Worm (Caenorhabditis elegans) whole organism, L4 larva: Measurements from ENCODE around the gene wht-3.

Experiments used
- aly-2 ChIP-seq: sonication (generic microtip); optimal IDR thresholded peaks from 2 replicates; lab custom pipeline; 2018; ENCODE audit warnings: missing biosample characterization, missing genetic modification characterization
- ceh-82 ChIP-seq: sonication (generic microtip); optimal IDR thresholded peaks from 2 replicates; lab custom pipeline; 2017; ENCODE audit warnings: missing biosample characterization, missing genetic modification characterization
- sdz-12 ChIP-seq: fragments of 200-800 bp; sonication (Bioruptor generic); optimal IDR thresholded peaks from 2 replicates; lab custom pipeline; 2018; ENCODE audit warnings: mild to moderate bottlenecking, missing genetic modification characterization, missing compliant biosample characterization
- unc-130 ChIP-seq: sonication (generic microtip); optimal IDR thresholded peaks from 2 replicates; lab custom pipeline; 2016; ENCODE audit warnings: missing genetic modification reagents, missing genetic modification characterization, missing compliant biosample characterization
- zag-1 ChIP-seq: fragments of 150-350 bp; optimal IDR thresholded peaks from 2 replicates; lab custom pipeline; 2014; ENCODE audit warnings: missing biosample characterization, missing genetic modification characterization

DNA sequence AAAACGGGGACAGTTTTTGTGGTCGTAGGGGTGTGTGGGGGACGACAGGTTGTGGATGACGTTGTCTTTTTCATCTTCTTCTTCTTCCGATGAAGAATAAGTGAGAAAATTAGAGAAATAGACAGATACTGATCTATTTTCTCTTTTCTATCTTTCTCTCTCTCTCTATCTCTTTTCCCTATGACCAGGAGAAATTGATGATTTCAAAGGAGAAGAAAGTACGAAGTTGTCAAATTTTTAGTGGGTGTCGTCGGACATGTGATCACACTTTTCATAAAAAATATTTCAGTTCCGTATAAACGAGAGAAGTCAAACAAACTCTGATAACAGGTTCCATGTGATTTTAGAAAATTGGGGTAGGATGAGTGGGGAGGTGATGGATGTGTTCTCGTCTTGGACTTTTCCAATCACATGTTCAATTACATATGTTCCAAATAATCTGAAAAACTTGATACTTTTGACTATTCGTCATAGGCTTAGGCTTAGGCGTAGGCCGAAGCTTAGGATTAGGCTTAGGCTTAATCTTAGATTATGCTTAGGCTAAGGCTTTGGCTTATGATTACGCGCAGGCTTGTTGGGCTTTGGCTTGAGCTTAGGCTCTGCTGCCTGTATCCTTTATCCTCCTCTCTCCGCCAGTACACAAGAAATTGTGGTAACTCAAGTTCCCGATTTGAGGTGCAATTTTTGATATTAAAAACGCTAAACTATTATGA is 51.4 kb downstream of the wht-3 start:
- TF ChIP-seq sdz-12 (no peak), unc-130 (no peak), ceh-82 (tag; lab: Kevin White, UChicago) (no peak), zag-1 (no peak), aly-2 (no peak)
